Fruit fly (Drosophila melanogaster) whole organism, prepupa: Measurements from ENCODE around the gene Ndc1.

Experiments
- Blimp-1 ChIP-seq: fragments of 200-800 bp; sonication (Bioruptor generic); optimal IDR thresholded peaks from 3 replicates; lab custom pipeline; 2017; ENCODE audit warnings: missing biosample characterization, missing genetic modification characterization, mild to moderate bottlenecking, moderate library complexity, missing genetic modification reagents
- CG10631 ChIP-seq: fragments of 200-800 bp; sonication (Bioruptor generic); optimal IDR thresholded peaks from 2 replicates; lab custom pipeline; 2016; ENCODE audit warnings: missing biosample characterization, missing genetic modification characterization
- CG10669 ChIP-seq: fragments of 200-800 bp; sonication (Bioruptor generic); optimal IDR thresholded peaks from 3 replicates; lab custom pipeline; 2018; ENCODE audit warnings: missing biosample characterization, mild to moderate bottlenecking, missing genetic modification characterization, moderate library complexity
- CG11294 ChIP-seq: fragments of 200-800 bp; sonication (Bioruptor generic); IDR thresholded peaks from 2 replicates; pipeline ENCODE4 v1.3.6; 2022; ENCODE audit warnings: missing biosample characterization, missing genetic modification characterization
- CG15336 ChIP-seq: fragments of 200-800 bp; sonication (Bioruptor generic); IDR thresholded peaks from 2 replicates; pipeline ENCODE4 v1.3.6; 2022; ENCODE audit warnings: missing biosample characterization, missing genetic modification characterization
- CG1621 ChIP-seq: fragments of 200-800 bp; sonication (Bioruptor generic); optimal IDR thresholded peaks from 3 replicates; lab custom pipeline; 2018; ENCODE audit warnings: missing biosample characterization, mild to moderate bottlenecking, missing genetic modification characterization
- CG3032 ChIP-seq: fragments of 200-800 bp; optimal IDR thresholded peaks from 2 replicates; lab custom pipeline; 2019; ENCODE audit warnings: missing biosample characterization, mild to moderate bottlenecking, missing genetic modification characterization, moderate library complexity
- CG31627 ChIP-seq: fragments of 200-800 bp; sonication (Bioruptor generic); optimal IDR thresholded peaks from 3 replicates; lab custom pipeline; 2016; ENCODE audit warnings: missing biosample characterization, missing genetic modification characterization
- CG32006 ChIP-seq: fragments of 200-800 bp; sonication (Bioruptor generic); optimal IDR thresholded peaks from 3 replicates; lab custom pipeline; 2017; ENCODE audit warnings: missing biosample characterization, mild to moderate bottlenecking, missing genetic modification characterization
- CG34406 ChIP-seq: fragments of 200-800 bp; sonication (Bioruptor generic); optimal IDR thresholded peaks from 3 replicates; lab custom pipeline; 2016; ENCODE audit warnings: missing biosample characterization, missing genetic modification characterization
- CG6163 ChIP-seq: fragments of 200-800 bp; sonication (Bioruptor generic); IDR thresholded peaks from 3 replicates; pipeline ENCODE4 v1.3.6; 2022; ENCODE audit warnings: missing biosample characterization, missing genetic modification characterization
- CG6276 ChIP-seq: fragments of 200-800 bp; sonication (Bioruptor generic); optimal IDR thresholded peaks from 2 replicates; lab custom pipeline; 2017; ENCODE audit warnings: missing biosample characterization, mild to moderate bottlenecking, missing genetic modification characterization
- CG6854 ChIP-seq: fragments of 200-800 bp; sonication (Bioruptor generic); optimal IDR thresholded peaks from 2 replicates; lab custom pipeline; 2017; ENCODE audit warnings: missing biosample characterization, mild to moderate bottlenecking, missing genetic modification characterization
- CG7368 ChIP-seq: fragments of 200-800 bp; sonication (Bioruptor generic); optimal IDR thresholded peaks from 3 replicates; lab custom pipeline; 2016; ENCODE audit warnings: missing biosample characterization, missing genetic modification characterization
- CG8319 ChIP-seq: fragments of 200-800 bp; sonication (Bioruptor generic); optimal IDR thresholded peaks from 3 replicates; lab custom pipeline; 2016; ENCODE audit warnings: missing biosample characterization, missing genetic modification characterization
- CG8632 ChIP-seq: fragments of 200-800 bp; sonication (Bioruptor generic); optimal IDR thresholded peaks from 3 replicates; lab custom pipeline; 2016; ENCODE audit warnings: missing biosample characterization, missing genetic modification characterization
- CG9139 ChIP-seq: fragments of 200-800 bp; sonication (Bioruptor generic); optimal IDR thresholded peaks from 3 replicates; lab custom pipeline; 2017; ENCODE audit warnings: missing biosample characterization, mild to moderate bottlenecking, missing genetic modification characterization
- Eip75B ChIP-seq: fragments of 200-800 bp; sonication (Bioruptor generic); optimal IDR thresholded peaks from 3 replicates; lab custom pipeline; 2016; ENCODE audit warnings: missing biosample characterization, missing genetic modification characterization
- Eip78C ChIP-seq: fragments of 200-800 bp; sonication (Bioruptor generic); peaks from one replicate; lab custom pipeline; 2016; ENCODE audit warnings: missing biosample characterization, missing genetic modification characterization
- Eip93F ChIP-seq: fragments of 200-800 bp; sonication (Bioruptor generic); optimal IDR thresholded peaks from 2 replicates; lab custom pipeline; 2016; ENCODE audit warnings: missing biosample characterization, mild to moderate bottlenecking, missing genetic modification characterization
- Ets21C ChIP-seq: fragments of 200-800 bp; sonication (Bioruptor generic); optimal IDR thresholded peaks from 3 replicates; lab custom pipeline; 2016; ENCODE audit warnings: missing biosample characterization, missing genetic modification characterization
- Ets96B ChIP-seq: fragments of 200-800 bp; optimal IDR thresholded peaks from 2 replicates; lab custom pipeline; 2019; ENCODE audit warnings: missing biosample characterization, mild to moderate bottlenecking, missing genetic modification characterization, moderate library complexity
- Gug ChIP-seq: fragments of 200-800 bp; sonication (Bioruptor generic); IDR thresholded peaks from 2 replicates; pipeline ENCODE4 v1.3.6; 2022; ENCODE audit warnings: missing biosample characterization, missing genetic modification characterization
- Hr39 ChIP-seq: fragments of 200-800 bp; sonication (Bioruptor generic); optimal IDR thresholded peaks from 2 replicates; lab custom pipeline; 2016; ENCODE audit warnings: missing biosample characterization, missing genetic modification characterization
- Met ChIP-seq: fragments of 200-800 bp; sonication (Bioruptor generic); optimal IDR thresholded peaks from 3 replicates; lab custom pipeline; 2016; ENCODE audit warnings: missing biosample characterization, missing genetic modification characterization
- OdsH ChIP-seq: fragments of 200-800 bp; sonication (Bioruptor generic); optimal IDR thresholded peaks from 3 replicates; lab custom pipeline; 2016; ENCODE audit warnings: missing biosample characterization, missing genetic modification characterization
- Smox ChIP-seq: fragments of 200-800 bp; sonication (Bioruptor generic); optimal IDR thresholded peaks from 3 replicates; lab custom pipeline; 2016; ENCODE audit warnings: missing biosample characterization, missing genetic modification characterization
- Sox102F ChIP-seq: fragments of 200-800 bp; sonication (Bioruptor generic); optimal IDR thresholded peaks from 2 replicates; lab custom pipeline; 2016; ENCODE audit warnings: missing biosample characterization, mild to moderate bottlenecking, missing genetic modification characterization
- Sox15 ChIP-seq: fragments of 200-800 bp; sonication (Bioruptor generic); optimal IDR thresholded peaks from 3 replicates; lab custom pipeline; 2016; ENCODE audit warnings: missing biosample characterization, missing genetic modification characterization
- achi ChIP-seq: fragments of 200-800 bp; sonication (Bioruptor generic); optimal IDR thresholded peaks from 3 replicates; lab custom pipeline; 2016; ENCODE audit warnings: missing biosample characterization, missing genetic modification characterization
- acj6 ChIP-seq: fragments of 200-800 bp; sonication (Bioruptor generic); optimal IDR thresholded peaks from 3 replicates; lab custom pipeline; 2016; ENCODE audit warnings: missing biosample characterization, missing genetic modification characterization
- cyc ChIP-seq: fragments of 200-800 bp; sonication (Bioruptor generic); optimal IDR thresholded peaks from 3 replicates; lab custom pipeline; 2016; ENCODE audit warnings: missing biosample characterization, missing genetic modification characterization
- dac ChIP-seq: fragments of 200-800 bp; sonication (Bioruptor generic); optimal IDR thresholded peaks from 2 replicates; lab custom pipeline; 2017; ENCODE audit warnings: missing biosample characterization, mild to moderate bottlenecking, missing genetic modification characterization
- eg ChIP-seq: fragments of 200-800 bp; sonication (Bioruptor generic); IDR thresholded peaks from 3 replicates; pipeline ENCODE4 v1.3.6; 2022; ENCODE audit warnings: missing biosample characterization, missing genetic modification characterization
- esn ChIP-seq: fragments of 200-800 bp; sonication (Bioruptor generic); optimal IDR thresholded peaks from 2 replicates; lab custom pipeline; 2016; ENCODE audit warnings: missing biosample characterization, mild to moderate bottlenecking, missing genetic modification characterization, moderate library complexity
- fd85E ChIP-seq: fragments of 200-800 bp; sonication (Bioruptor generic); optimal IDR thresholded peaks from 3 replicates; lab custom pipeline; 2016; ENCODE audit warnings: missing biosample characterization, missing genetic modification characterization
- fkh ChIP-seq: fragments of 200-800 bp; sonication (Bioruptor generic); optimal IDR thresholded peaks from 3 replicates; lab custom pipeline; 2017; ENCODE audit warnings: missing biosample characterization, mild to moderate bottlenecking, missing genetic modification characterization, moderate library complexity
- net ChIP-seq: fragments of 200-800 bp; sonication (Bioruptor generic); optimal IDR thresholded peaks from 3 replicates; lab custom pipeline; 2016; ENCODE audit warnings: missing biosample characterization, missing genetic modification characterization
- spab ChIP-seq: fragments of 200-800 bp; sonication (Bioruptor generic); optimal IDR thresholded peaks from 2 replicates; lab custom pipeline; 2017; ENCODE audit warnings: missing biosample characterization, mild to moderate bottlenecking, missing genetic modification characterization, missing genetic modification reagents
- topi ChIP-seq: fragments of 200-800 bp; sonication (Bioruptor generic); optimal IDR thresholded peaks from 3 replicates; lab custom pipeline; 2016; ENCODE audit warnings: missing biosample characterization, missing genetic modification characterization
- vri ChIP-seq: fragments of 200-800 bp; sonication (Bioruptor generic); optimal IDR thresholded peaks from 3 replicates; lab custom pipeline; 2016; ENCODE audit warnings: missing biosample characterization, mild to moderate bottlenecking, missing genetic modification characterization

Ndc1 gene

dm6 chr3R:23942965-23943413 is 18.8 kb downstream of the Ndc1 start, which contains the start of gene Gdh (continued):
- peak; percentile 28 for TF ChIP-seq topi (GFP tag; lab: Kevin White, UChicago)
- peak; percentile 48; the same call in 1 of the 2 replicates for TF ChIP-seq CG15336
- TF ChIP-seq CG8319, result no peak
- TF ChIP-seq CG11294 (GFP tag; lab: Robert Waterston, UW), result no peak
- TF ChIP-seq net (GFP tag; lab: Kevin White, UChicago), result peak; percentile 45
- no peak for TF ChIP-seq CG10669 (GFP tag; lab: Kevin White, UChicago)
- TF ChIP-seq CG34406 (GFP tag; lab: Kevin White, UChicago), result no peak
- TF ChIP-seq CG3032 (tag; lab: Kevin White, UChicago), result peak; percentile 13
- no peak for TF ChIP-seq acj6
- TF ChIP-seq CG9139 (GFP tag; lab: Kevin White, UChicago), result no peak
- TF ChIP-seq, all 60 proteins: peak for 18

- no peak for TF ChIP-seq Met (GFP tag; lab: Kevin White, UChicago)
- no peak for TF ChIP-seq CG10631 (GFP tag; lab: Kevin White, UChicago)
- no peak for TF ChIP-seq Ets96B (tag; lab: Kevin White, UChicago)
- TF ChIP-seq CG8632 (GFP tag; lab: Kevin White, UChicago), result no peak
- no peak for TF ChIP-seq achi (GFP tag; lab: Kevin White, UChicago)
- no peak for TF ChIP-seq Eip78C
- no peak for TF ChIP-seq CG6163
- no peak for TF ChIP-seq CG10669 (GFP tag; lab: Kevin White, UChicago)
- no peak for TF ChIP-seq CG31627
Observed at dm6 chr3R:23943843-23944356, 19.7 kb downstream of the Ndc1 start.

- peak; percentile 88 for TF ChIP-seq fkh (GFP tag; lab: Kevin White, UChicago)
- TF ChIP-seq acj6, result no peak
- TF ChIP-seq, all 60 proteins: peak for 1
Observed at dm6 chr3R:23947002-23947401, 22.8 kb downstream of the Ndc1 start.

- no peak for TF ChIP-seq dac (GFP tag; lab: Kevin White, UChicago)
- no peak for TF ChIP-seq topi (GFP tag; lab: Kevin White, UChicago)
- TF ChIP-seq Sox102F, result no peak
- no peak for TF ChIP-seq CG8632 (GFP tag; lab: Kevin White, UChicago)
- TF ChIP-seq CG7368 (GFP tag; lab: Kevin White, UChicago), result no peak
- no peak for TF ChIP-seq cyc
- no peak for TF ChIP-seq CG6854 (GFP tag; lab: Kevin White, UChicago)
- TF ChIP-seq Smox, result no peak
- no peak for TF ChIP-seq Ets96B (tag; lab: Kevin White, UChicago)
- no peak for TF ChIP-seq Eip75B (GFP tag; lab: Kevin White, UChicago)
- no peak for TF ChIP-seq vri (GFP tag; lab: Kevin White, UChicago)
- TF ChIP-seq CG34406 (GFP tag; lab: Kevin White, UChicago), result no peak
- no peak for TF ChIP-seq fd85E (GFP tag; lab: Kevin White, UChicago)
- TF ChIP-seq CG9139 (GFP tag; lab: Kevin White, UChicago), result no peak
Observed at dm6 chr3R:23948324-23948465, 24.0 kb downstream of the Ndc1 start, which contains the start of gene CG12268. CG12268 (minus strand) TSS chr3R:23948424.

- TF ChIP-seq Gug (GFP tag; lab: Robert Waterston, UW) (peak; percentile 68), Eip93F (GFP tag; lab: Kevin White, UChicago) (peak; percentile 73), cyc (peak; percentile 92), Sox15 (peak; percentile 94), eg (GFP tag; lab: Robert Waterston, UW) (peak; percentile 78), Blimp-1 (GFP tag; lab: Kevin White, UChicago) (peak; percentile 67), CG6163 (peak; percentile 87), esn (GFP tag; lab: Kevin White, UChicago) (peak; percentile 97), CG6854 (GFP tag; lab: Kevin White, UChicago) (peak; percentile 81), CG9139 (GFP tag; lab: Kevin White, UChicago) (peak; percentile 91), Smox (peak; percentile 95), achi (GFP tag; lab: Kevin White, UChicago) (peak; percentile 94), CG1621 (tag; lab: Kevin White, UChicago) (peak; percentile 73), CG8632 (GFP tag; lab: Kevin White, UChicago) (peak; percentile 94), spab (GFP tag; lab: Kevin White, UChicago) (peak; percentile 97), CG32006 (peak; percentile 89), CG11294 (GFP tag; lab: Robert Waterston, UW) (peak; percentile 48), CG10631 (GFP tag; lab: Kevin White, UChicago) (peak; percentile 94), OdsH (GFP tag; lab: Kevin White, UChicago) (peak; percentile 94), CG6276 (GFP tag; lab: Kevin White, UChicago) (peak; percentile 89), Ets96B (tag; lab: Kevin White, UChicago) (peak; percentile 98), Hr39 (peak; percentile 94), Ets21C (GFP tag; lab: Kevin White, UChicago) (peak; percentile 91)
Observed at dm6 chr3R:23948466-23949413, 24.5 kb downstream of the Ndc1 start.
